Worm (Caenorhabditis elegans): Measurements from ENCODE around the gene dlc-1.

DNA sequence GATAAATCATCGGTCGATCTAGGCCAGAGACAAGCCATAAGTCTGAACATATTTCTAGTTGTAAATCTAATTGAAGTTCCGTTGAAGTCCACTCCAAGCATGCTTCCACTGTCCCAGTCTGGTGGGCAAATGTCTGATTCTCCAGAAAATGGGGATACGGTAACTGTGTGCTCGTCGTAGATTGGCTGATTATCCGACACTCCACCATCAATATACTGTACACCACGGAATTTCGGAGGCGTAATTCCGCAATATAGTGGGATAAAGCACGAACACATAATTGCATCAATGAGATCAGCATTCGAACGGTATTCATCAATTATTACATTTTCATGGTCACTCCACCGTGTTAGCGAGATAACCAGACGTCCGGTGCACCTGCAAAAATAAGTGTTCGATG is 45.3 kb downstream of the dlc-1 start:
- no peak for TF ChIP-seq ceh-82 (tag; optimal IDR thresholded peaks at IDR 0.05)
- no peak for TF ChIP-seq unc-130 (tag; optimal IDR thresholded peaks at IDR 0.05)
- no peak for TF ChIP-seq dsc-1 (tag; optimal IDR thresholded peaks at IDR 0.05)
- TF ChIP-seq ama-1 (optimal IDR thresholded peaks at IDR 0.05): no peak
- no peak for TF ChIP-seq pqm-1 (tag; optimal IDR thresholded peaks at IDR 0.05)
- TF ChIP-seq aly-2 (tag; optimal IDR thresholded peaks at IDR 0.05): no peak
- TF ChIP-seq nhr-12 (tag; optimal IDR thresholded peaks at IDR 0.05): no peak
- TF ChIP-seq tbx-2 (tag; optimal IDR thresholded peaks at IDR 0.05): no peak
- TF ChIP-seq nhr-76 (tag; optimal IDR thresholded peaks at IDR 0.05): no peak

All from whole organism, L1 larva.